Worm (Caenorhabditis elegans) whole organism, L3 larva: ENCODE measurements around the gene Y54G11A.9.

ENCODE experiments used
- R02D3.7 ChIP-seq: fragments of 150-350 bp; optimal IDR thresholded peaks from 2 replicates; lab custom pipeline; 2014; ENCODE audit warnings: missing biosample characterization, missing genetic modification characterization
- ZK546.5 ChIP-seq: sonication (generic microtip); optimal IDR thresholded peaks from 2 replicates; lab custom pipeline; 2017; ENCODE audit warnings: missing biosample characterization, missing genetic modification characterization
- aly-2 ChIP-seq: fragments of 150-350 bp; optimal IDR thresholded peaks from 2 replicates; lab custom pipeline; 2014; ENCODE audit warnings: missing biosample characterization, missing genetic modification characterization
- ama-1 ChIP-seq: fragments of 150-350 bp; optimal IDR thresholded peaks from 2 replicates; lab custom pipeline; 2018
- ceh-16 ChIP-seq: sonication (generic microtip); optimal IDR thresholded peaks from 2 replicates; lab custom pipeline; 2017; ENCODE audit warnings: missing biosample characterization, missing genetic modification characterization
- ceh-28 ChIP-seq: fragments of 150-350 bp; optimal IDR thresholded peaks from 2 replicates; lab custom pipeline; 2014; ENCODE audit warnings: missing biosample characterization, missing genetic modification reagents, missing genetic modification characterization
- ceh-82 ChIP-seq: fragments of 150-350 bp; optimal IDR thresholded peaks from 2 replicates; lab custom pipeline; 2014; ENCODE audit warnings: missing biosample characterization, missing genetic modification characterization
- ceh-9 ChIP-seq: sonication (generic microtip); optimal IDR thresholded peaks from 2 replicates; lab custom pipeline; 2018; ENCODE audit warnings: missing biosample characterization, missing genetic modification characterization
- daf-12 ChIP-seq: fragments of 150-350 bp; optimal IDR thresholded peaks from 2 replicates; lab custom pipeline; 2014; ENCODE audit warnings: missing biosample characterization, missing genetic modification reagents, missing genetic modification characterization
- egl-27 ChIP-seq: sonication (generic microtip); optimal IDR thresholded peaks from 4 replicates; lab custom pipeline; 2017; ENCODE audit warnings: missing biosample characterization, missing genetic modification reagents, missing genetic modification characterization
- egl-5 ChIP-seq: fragments of 150-350 bp; optimal IDR thresholded peaks from 2 replicates; lab custom pipeline; 2017; ENCODE audit warnings: missing biosample characterization, missing genetic modification reagents, missing genetic modification characterization, inconsistent platforms
- elt-1 ChIP-seq: fragments of 150-350 bp; optimal IDR thresholded peaks from 2 replicates; lab custom pipeline; 2014; ENCODE audit warnings: missing biosample characterization, missing genetic modification characterization
- elt-2 ChIP-seq: sonication (generic microtip); optimal IDR thresholded peaks from 2 replicates; lab custom pipeline; 2016; ENCODE audit warnings: missing genetic modification reagents, mild to moderate bottlenecking, missing genetic modification characterization, missing compliant biosample characterization
- elt-3 ChIP-seq, 3 experiments: fragments of 150-350 bp in 1 of 3; sonication (generic microtip) in 2 of 3; optimal IDR thresholded peaks; 2 replicates in 2 of 3; 4 replicates in 1 of 3; lab custom pipeline; 2014 to 2017; ENCODE audit warnings: missing biosample characterization in 3 of 3, missing genetic modification characterization in 3 of 3
- eor-1 ChIP-seq, 2 experiments: fragments of 150-350 bp; optimal IDR thresholded peaks; 2 replicates each; lab custom pipeline; 2014 to 2018; ENCODE audit warnings: missing biosample characterization in 2 of 2, missing genetic modification characterization in 2 of 2
- fkh-10 ChIP-seq: sonication (generic microtip); optimal IDR thresholded peaks from 2 replicates; lab custom pipeline; 2017; ENCODE audit warnings: missing biosample characterization, missing genetic modification reagents, missing genetic modification characterization
- fkh-2 ChIP-seq: fragments of 150-350 bp; optimal IDR thresholded peaks from 2 replicates; lab custom pipeline; 2014; ENCODE audit warnings: missing biosample characterization, missing genetic modification reagents, missing genetic modification characterization
- fos-1 ChIP-seq: fragments of 150-350 bp; optimal IDR thresholded peaks from 2 replicates; lab custom pipeline; 2014; ENCODE audit warnings: missing biosample characterization, missing genetic modification characterization
- hmg-11 ChIP-seq: sonication (generic microtip); optimal IDR thresholded peaks from 2 replicates; lab custom pipeline; 2016; ENCODE audit warnings: missing genetic modification characterization, missing compliant biosample characterization
- jun-1 ChIP-seq: fragments of 150-350 bp; optimal IDR thresholded peaks from 2 replicates; lab custom pipeline; 2014; ENCODE audit warnings: missing biosample characterization, missing genetic modification reagents, missing genetic modification characterization
- lin-15B ChIP-seq: fragments of 150-350 bp; optimal IDR thresholded peaks from 2 replicates; lab custom pipeline; 2014; ENCODE audit warnings: missing biosample characterization, missing genetic modification characterization
- lin-39 ChIP-seq: fragments of 150-350 bp; optimal IDR thresholded peaks from 2 replicates; lab custom pipeline; 2018; ENCODE audit warnings: missing biosample characterization, missing genetic modification reagents, missing genetic modification characterization
- lsy-12 ChIP-seq: sonication (generic microtip); optimal IDR thresholded peaks from 2 replicates; lab custom pipeline; 2016; ENCODE audit warnings: mild to moderate bottlenecking, missing genetic modification characterization, missing compliant biosample characterization
- mdl-1 ChIP-seq: fragments of 150-350 bp; optimal IDR thresholded peaks from 2 replicates; lab custom pipeline; 2014; ENCODE audit warnings: missing biosample characterization, missing genetic modification characterization
- mml-1 ChIP-seq: fragments of 150-350 bp; sonication (generic microtip); optimal IDR thresholded peaks from 3 replicates; lab custom pipeline; 2014; ENCODE audit warnings: missing biosample characterization, missing genetic modification characterization
- nfya-1 ChIP-seq: sonication (generic microtip); optimal IDR thresholded peaks from 2 replicates; lab custom pipeline; 2017; ENCODE audit warnings: missing genetic modification characterization, mild to moderate bottlenecking, missing compliant biosample characterization, antibody characterized with exemption, moderate library complexity; ENCODE audit not compliant: insufficient read depth
- nhr-11 ChIP-seq: fragments of 150-350 bp; optimal IDR thresholded peaks from 2 replicates; lab custom pipeline; 2014; ENCODE audit warnings: missing biosample characterization, missing genetic modification characterization
- nhr-12 ChIP-seq: fragments of 150-350 bp; optimal IDR thresholded peaks from 2 replicates; lab custom pipeline; 2014; ENCODE audit warnings: missing biosample characterization, missing genetic modification characterization
- nhr-23 ChIP-seq: fragments of 150-350 bp; optimal IDR thresholded peaks from 2 replicates; lab custom pipeline; 2014; ENCODE audit warnings: missing biosample characterization, missing genetic modification reagents, missing genetic modification characterization
- nhr-237 ChIP-seq: fragments of 150-350 bp; optimal IDR thresholded peaks from 2 replicates; lab custom pipeline; 2014; ENCODE audit warnings: missing biosample characterization, missing genetic modification characterization
- nhr-25 ChIP-seq: sonication (generic microtip); optimal IDR thresholded peaks from 2 replicates; lab custom pipeline; 2017; ENCODE audit warnings: missing biosample characterization, missing genetic modification characterization
- nhr-28 ChIP-seq: fragments of 150-350 bp; optimal IDR thresholded peaks from 2 replicates; lab custom pipeline; 2014; ENCODE audit warnings: missing biosample characterization, missing genetic modification characterization
- nhr-43 ChIP-seq: sonication (generic microtip); optimal IDR thresholded peaks from 2 replicates; lab custom pipeline; 2016; ENCODE audit warnings: mild to moderate bottlenecking, missing genetic modification characterization, missing compliant biosample characterization; ENCODE audit not compliant: poor library complexity, severe bottlenecking
- nhr-67 ChIP-seq: fragments of 150-350 bp; optimal IDR thresholded peaks from 2 replicates; lab custom pipeline; 2014; ENCODE audit warnings: missing biosample characterization, missing genetic modification characterization
- nhr-76 ChIP-seq: fragments of 150-350 bp; sonication (generic microtip); optimal IDR thresholded peaks from 5 replicates; lab custom pipeline; 2014; ENCODE audit warnings: missing biosample characterization, missing genetic modification characterization
- nhr-77 ChIP-seq: fragments of 150-350 bp; optimal IDR thresholded peaks from 2 replicates; lab custom pipeline; 2014; ENCODE audit warnings: missing biosample characterization, missing genetic modification characterization
- pha-4 ChIP-seq: fragments of 150-350 bp; optimal IDR thresholded peaks from 2 replicates; lab custom pipeline; 2014; ENCODE audit warnings: missing biosample characterization, missing genetic modification reagents, missing genetic modification characterization
- pqm-1 ChIP-seq: fragments of 150-350 bp; optimal IDR thresholded peaks from 2 replicates; lab custom pipeline; 2017; ENCODE audit warnings: missing biosample characterization, missing genetic modification characterization, inconsistent platforms
- sea-2 ChIP-seq: fragments of 150-350 bp; sonication (generic microtip); optimal IDR thresholded peaks from 4 replicates; lab custom pipeline; 2014; ENCODE audit warnings: missing biosample characterization, missing genetic modification reagents, missing genetic modification characterization
- skn-1 ChIP-seq: fragments of 150-350 bp; optimal IDR thresholded peaks from 2 replicates; lab custom pipeline; 2014; ENCODE audit warnings: missing biosample characterization, missing genetic modification characterization
- snpc-4 ChIP-seq: fragments of 150-350 bp; optimal IDR thresholded peaks from 2 replicates; lab custom pipeline; 2014; ENCODE audit warnings: missing biosample characterization, missing genetic modification characterization
- tbx-2 ChIP-seq: sonication (generic microtip); optimal IDR thresholded peaks from 2 replicates; lab custom pipeline; 2016; ENCODE audit warnings: mild to moderate bottlenecking, missing genetic modification characterization, missing compliant biosample characterization
- unc-39 ChIP-seq: sonication (generic microtip); optimal IDR thresholded peaks from 4 replicates; lab custom pipeline; 2017; ENCODE audit warnings: missing biosample characterization, missing genetic modification characterization
- unc-62 ChIP-seq: fragments of 150-350 bp; sonication (generic microtip); optimal IDR thresholded peaks from 4 replicates; lab custom pipeline; 2014; ENCODE audit warnings: missing biosample characterization, missing genetic modification reagents, missing genetic modification characterization
- zag-1 ChIP-seq: fragments of 150-350 bp; optimal IDR thresholded peaks from 2 replicates; lab custom pipeline; 2014; ENCODE audit warnings: missing biosample characterization, missing genetic modification characterization
- ztf-11 ChIP-seq: fragments of 150-350 bp; optimal IDR thresholded peaks from 2 replicates; lab custom pipeline; 2014; ENCODE audit warnings: missing biosample characterization, missing genetic modification characterization
- ztf-4 ChIP-seq: fragments of 150-350 bp; optimal IDR thresholded peaks from 2 replicates; lab custom pipeline; 2014; ENCODE audit warnings: missing biosample characterization, missing genetic modification characterization

Gene Y54G11A.9

DNA sequence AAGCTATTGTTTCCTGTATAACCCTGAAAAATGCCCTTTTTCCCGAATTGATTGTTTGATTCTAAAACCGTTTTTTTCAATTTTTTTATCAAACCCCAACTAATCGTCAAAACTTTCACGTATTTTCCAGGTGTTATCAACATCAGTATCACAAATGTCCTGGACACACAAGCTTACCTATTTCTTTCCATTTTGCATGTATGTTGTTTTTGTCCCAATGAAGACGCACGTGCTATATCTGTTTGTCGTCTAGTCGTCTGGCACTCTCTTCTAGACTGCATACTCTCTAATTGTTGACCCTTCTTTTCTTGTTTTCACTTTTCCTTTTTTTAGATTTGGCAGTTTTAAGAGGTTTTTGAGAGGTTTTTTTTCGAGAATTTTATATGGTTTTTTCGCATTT is 49.9 kb downstream of the Y54G11A.9 start:
- TF ChIP-seq nhr-23 = peak; percentile 47
- TF ChIP-seq ztf-11 (tag; lab: Kevin White, UChicago) = no peak
- TF ChIP-seq elt-3 (tag; optimal IDR thresholded peaks at IDR 0.05; lab: Kevin White, UChicago) = no peak
- TF ChIP-seq ZK546.5 (tag; lab: Kevin White, UChicago) = no peak
- TF ChIP-seq nhr-77 (tag; lab: Kevin White, UChicago) = no peak
- peak; percentile 96 for TF ChIP-seq pha-4 (tag; lab: Kevin White, UChicago)
- TF ChIP-seq lin-39 = no peak
- TF ChIP-seq R02D3.7 = no peak
- no peak for TF ChIP-seq nhr-12
- no peak for TF ChIP-seq ceh-16
- TF ChIP-seq ceh-9 = no peak
- peak; percentile 24 for TF ChIP-seq egl-5
- no peak for TF ChIP-seq tbx-2 (tag; lab: Kevin White, UChicago)
- TF ChIP-seq ztf-4 = no peak
- TF ChIP-seq nfya-1 (tag; lab: Kevin White, UChicago) = peak; percentile 53
- TF ChIP-seq unc-62 (GFP tag; lab: Kevin White, UChicago) = no peak
- TF ChIP-seq pqm-1 (tag; lab: Kevin White, UChicago) = peak; percentile 61
- TF ChIP-seq mml-1 (tag; lab: Kevin White, UChicago) = no peak
- TF ChIP-seq fkh-2 (tag; lab: Kevin White, UChicago) = no peak
- peak; percentile 90 for TF ChIP-seq mdl-1 (tag; lab: Kevin White, UChicago)
- no peak for TF ChIP-seq aly-2 (tag; lab: Kevin White, UChicago)
- no peak for TF ChIP-seq zag-1 (tag; lab: Kevin White, UChicago)
- TF ChIP-seq nhr-237 (tag; lab: Kevin White, UChicago) = no peak
- TF ChIP-seq jun-1 (tag; lab: Kevin White, UChicago) = peak; percentile 63
- peak; percentile 27 for TF ChIP-seq nhr-25
- peak; percentile 42 for TF ChIP-seq snpc-4 (tag; lab: Kevin White, UChicago)
- TF ChIP-seq ceh-28 (tag; lab: Kevin White, UChicago) = peak; percentile 23
- TF ChIP-seq nhr-43 (tag; lab: Kevin White, UChicago) = peak; percentile 47
- no peak for TF ChIP-seq skn-1 (tag; lab: Kevin White, UChicago)
- TF ChIP-seq egl-27 = no peak
- TF ChIP-seq elt-2 (tag; lab: Kevin White, UChicago) = peak; percentile 92
- TF ChIP-seq sea-2 = no peak
- TF ChIP-seq unc-39 (tag; lab: Kevin White, UChicago) = no peak
- no peak for TF ChIP-seq fkh-10 (GFP tag; lab: Kevin White, UChicago)
- TF ChIP-seq nhr-28 = no peak
- no peak for TF ChIP-seq lsy-12 (tag; lab: Kevin White, UChicago)
- TF ChIP-seq fos-1 (tag; lab: Kevin White, UChicago) = no peak
- TF ChIP-seq hmg-11 = no peak
- no peak for TF ChIP-seq ama-1 (lab: Kevin White, UChicago)
- no peak for TF ChIP-seq ceh-82 (tag; lab: Kevin White, UChicago)
- TF ChIP-seq eor-1 (tag; optimal IDR thresholded peaks at IDR 0.05; lab: Kevin White, UChicago) = no peak
- no peak for TF ChIP-seq nhr-67 (tag; lab: Kevin White, UChicago)
- TF ChIP-seq elt-1 = no peak
- no peak for TF ChIP-seq daf-12 (tag; lab: Kevin White, UChicago)
- TF ChIP-seq nhr-11 (tag; lab: Kevin White, UChicago) = no peak
- TF ChIP-seq lin-15B = no peak
- no peak for TF ChIP-seq nhr-76 (tag; lab: Kevin White, UChicago)
- TF ChIP-seq, all 47 proteins: peak for 12
